Fruit fly (Drosophila melanogaster) whole organism, prepupa: ENCODE measurements around the gene PNPase.

Experiments used
- CG6854 ChIP-seq: fragments of 200-800 bp; sonication (Bioruptor generic); optimal IDR thresholded peaks from 2 replicates; lab custom pipeline; 2017; ENCODE audit warnings: missing biosample characterization, mild to moderate bottlenecking, missing genetic modification characterization
- CG7368 ChIP-seq: fragments of 200-800 bp; sonication (Bioruptor generic); optimal IDR thresholded peaks from 3 replicates; lab custom pipeline; 2016; ENCODE audit warnings: missing biosample characterization, missing genetic modification characterization
- Hr38 ChIP-seq: sonication (Bioruptor generic); optimal IDR thresholded peaks from 2 replicates; lab custom pipeline; 2016; ENCODE audit warnings: missing biosample characterization, missing genetic modification characterization
- Hr39 ChIP-seq: fragments of 200-800 bp; sonication (Bioruptor generic); optimal IDR thresholded peaks from 2 replicates; lab custom pipeline; 2016; ENCODE audit warnings: missing biosample characterization, missing genetic modification characterization
- fkh ChIP-seq: fragments of 200-800 bp; sonication (Bioruptor generic); optimal IDR thresholded peaks from 3 replicates; lab custom pipeline; 2017; ENCODE audit warnings: missing biosample characterization, mild to moderate bottlenecking, missing genetic modification characterization, moderate library complexity
- ss ChIP-seq, 2 experiments: fragments of 200-800 bp; sonication (Bioruptor generic); optimal IDR thresholded peaks; 2 replicates in 1 of 2; 3 replicates in 1 of 2; lab custom pipeline; 2017 to 2018; ENCODE audit warnings: mild to moderate bottlenecking in 2 of 2, missing biosample characterization in 2 of 2, missing genetic modification characterization in 2 of 2, moderate library complexity in 1 of 2

- TF ChIP-seq ss (GFP tag; optimal IDR thresholded peaks at IDR 0.05; lab: Kevin White, UChicago), result no peak
- TF ChIP-seq Hr39 (GFP tag; lab: Kevin White, UChicago), result peak; percentile 73
- TF ChIP-seq CG7368, result no peak
- TF ChIP-seq CG6854, result no peak
- TF ChIP-seq Hr38, result no peak
- TF ChIP-seq fkh, result peak; percentile 21
These were observed 24.0 kb downstream of the PNPase start for dm6 chr3R:31381216-31381688.
